Worm (Caenorhabditis elegans): ENCODE results near the gene ugt-34.

ugt-34 gene

DNA sequence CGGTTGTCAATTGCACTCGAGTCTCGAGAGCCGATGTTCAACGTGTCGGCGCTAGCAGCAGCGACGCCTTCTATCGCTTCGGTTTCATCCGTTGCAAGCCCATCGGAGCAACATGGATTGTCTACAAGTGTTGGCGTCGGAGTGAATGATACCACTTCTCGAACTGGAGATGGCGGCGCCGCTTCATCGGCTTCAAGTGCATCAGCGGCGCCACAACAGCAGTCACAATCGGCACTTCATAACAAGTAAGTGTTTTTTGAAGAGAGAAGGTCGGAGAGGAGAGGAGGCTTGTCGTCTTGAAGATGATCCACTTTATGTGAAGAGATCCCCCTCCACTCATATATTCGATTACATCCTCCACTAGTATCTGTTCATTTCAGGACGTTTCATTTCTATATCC lies 15.8 kb upstream of the ugt-34 start:
- TF ChIP-seq egl-27 (tag; optimal IDR thresholded peaks at IDR 0.05) (no peak), ceh-82 (tag; optimal IDR thresholded peaks at IDR 0.05) (no peak), ztf-4 (tag; optimal IDR thresholded peaks at IDR 0.05) (no peak), nhr-20 (tag; optimal IDR thresholded peaks at IDR 0.05) (peak; percentile 13), egl-13 (tag; optimal IDR thresholded peaks at IDR 0.05) (no peak), tbx-2 (tag; optimal IDR thresholded peaks at IDR 0.05) (peak; percentile 48), hpl-2 (GFP tag; optimal IDR thresholded peaks at IDR 0.05) (no peak), lin-14 (GFP tag; optimal IDR thresholded peaks at IDR 0.05) (peak; percentile 39), lir-3 (tag; optimal IDR thresholded peaks at IDR 0.05; ENCODE audit: poor library complexity) (no peak), grh-1 (GFP tag; IDR thresholded peaks at IDR 0.05) (0 out of 2 replicates have a peak, but pooled peaks have one; percentile 34), fos-1 (tag; optimal IDR thresholded peaks at IDR 0.05) (no peak), lsy-2 (tag; optimal IDR thresholded peaks at IDR 0.05) (no peak), efl-3 (GFP tag; optimal IDR thresholded peaks at IDR 0.05) (no peak), sup-37 (GFP tag; optimal IDR thresholded peaks at IDR 0.05) (peak; percentile 16), lin-13 (GFP tag; optimal IDR thresholded peaks at IDR 0.05) (no peak)

DNA sequence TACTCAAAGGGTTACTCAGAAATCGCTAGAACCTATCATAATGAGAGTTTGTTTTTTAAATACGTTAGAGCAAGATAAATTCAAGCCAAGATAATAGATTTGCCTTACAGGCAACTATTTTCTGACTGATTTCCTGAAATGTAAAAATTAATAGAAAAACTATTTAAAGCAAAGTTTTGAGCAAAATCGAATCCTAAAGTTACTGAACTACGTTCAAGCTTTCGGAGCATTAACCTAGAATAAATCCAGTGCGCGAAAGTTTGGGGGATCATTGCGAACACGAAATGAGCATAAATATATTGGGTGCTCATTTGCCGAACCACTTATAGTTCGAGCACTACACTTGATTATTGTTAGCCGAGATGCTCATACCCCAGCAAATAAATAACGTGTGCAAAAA lies 14.8 kb upstream of the ugt-34 start, which contains the start of gene ceh-22:
ceh-22 (plus strand) TSS at position 301 of the 400 bp plus-strand sequence.
- no peak for TF ChIP-seq fkh-4 (tag; optimal IDR thresholded peaks at IDR 0.05; ENCODE audit: borderline replicate concordance)
- no peak for TF ChIP-seq C04F5.9 (tag; optimal IDR thresholded peaks at IDR 0.05)
- no peak for TF ChIP-seq lin-15B (tag; optimal IDR thresholded peaks at IDR 0.05)
- TF ChIP-seq ceh-8 (GFP tag; optimal IDR thresholded peaks at IDR 0.05), result no peak
- no peak for TF ChIP-seq snu-23 (GFP tag; optimal IDR thresholded peaks at IDR 0.05)
- TF ChIP-seq lsy-2 (tag; optimal IDR thresholded peaks at IDR 0.05), result no peak
- TF ChIP-seq unc-130 (tag; optimal IDR thresholded peaks at IDR 0.05), result no peak
- TF ChIP-seq aha-1 (tag; optimal IDR thresholded peaks at IDR 0.05), result no peak
- no peak for TF ChIP-seq pag-3 (tag; optimal IDR thresholded peaks at IDR 0.05; ENCODE audit: borderline replicate concordance, insufficient read depth)

DNA sequence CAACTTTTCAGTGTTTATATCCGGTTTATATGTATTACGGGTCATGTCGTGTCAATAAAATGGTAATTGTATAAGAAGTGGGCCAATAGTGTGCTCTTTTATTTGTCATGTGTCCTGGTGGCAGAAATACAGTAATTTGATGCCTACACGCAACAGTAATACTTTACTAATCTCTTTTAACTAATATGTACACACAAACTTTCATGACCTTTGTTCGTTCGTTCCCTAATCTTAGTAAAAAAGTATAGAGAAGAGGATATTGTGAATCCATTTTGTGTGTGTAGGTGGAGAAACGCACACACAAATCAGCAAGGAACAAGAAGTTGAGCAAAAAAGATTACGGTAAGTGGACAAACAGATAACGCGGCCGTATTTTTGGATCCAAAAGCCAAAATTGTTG lies 14.0 kb upstream of the ugt-34 start:
- TF ChIP-seq C16A3.4 (tag; optimal IDR thresholded peaks at IDR 0.05) (no peak), mep-1 (tag; optimal IDR thresholded peaks at IDR 0.05) (no peak), isw-1 (GFP tag; IDR thresholded peaks at IDR 0.05) (no peak), unc-30 (tag; optimal IDR thresholded peaks at IDR 0.05) (no peak), ceh-90 (tag; optimal IDR thresholded peaks at IDR 0.05) (no peak), aly-2 (tag; optimal IDR thresholded peaks at IDR 0.05) (no peak), nhr-84 (tag; optimal IDR thresholded peaks at IDR 0.05) (no peak)

DNA sequence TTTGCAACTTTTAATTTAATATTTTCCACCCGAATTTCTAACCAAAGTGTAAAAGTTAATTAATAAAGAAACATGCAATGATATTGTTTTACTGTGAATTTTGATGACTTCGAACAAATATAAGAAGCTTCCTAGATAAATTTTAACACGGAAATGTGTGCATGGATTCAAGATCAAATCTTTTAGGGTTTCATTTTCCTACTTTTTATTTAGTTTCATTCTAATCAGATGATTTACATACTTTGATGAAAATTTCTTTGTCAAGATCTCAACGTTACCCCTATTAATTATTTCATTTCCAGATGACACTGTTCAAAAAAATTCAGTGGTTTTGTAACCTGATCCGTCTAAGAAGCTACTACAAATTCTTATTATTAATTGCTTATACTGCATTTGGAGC lies 10.5 kb upstream of the ugt-34 start, which contains the start of gene twk-12:
twk-12 (plus strand) TSS at position 301 of the 400 bp plus-strand sequence.
- TF ChIP-seq egl-13 (tag; optimal IDR thresholded peaks at IDR 0.05) (no peak), efl-1 (optimal IDR thresholded peaks at IDR 0.05) (no peak), efl-1 (GFP tag; optimal IDR thresholded peaks at IDR 0.05 in 1 of 2) (peak in 1 of 2 experiments; percentile 23)

DNA sequence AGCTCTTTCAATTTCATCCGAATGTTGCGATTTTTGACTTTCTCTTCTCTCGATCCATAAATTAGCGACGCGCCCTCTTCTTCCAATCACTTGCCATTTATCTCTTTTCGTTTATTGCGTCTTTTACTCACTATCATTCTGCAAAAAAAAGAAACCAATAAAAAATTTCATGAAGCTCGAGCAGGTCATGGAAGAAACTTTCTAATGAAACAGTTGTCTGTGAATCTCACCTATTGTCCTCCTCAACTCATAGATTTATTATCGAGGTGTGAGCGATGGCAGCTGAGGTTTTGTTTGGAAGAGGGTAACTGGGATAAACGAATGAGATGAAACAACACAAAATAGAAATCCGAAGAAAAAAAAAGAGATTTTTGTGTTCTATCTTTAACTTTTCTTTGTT lies 7.5 kb upstream of the ugt-34 start:
- TF ChIP-seq nhr-71 (tag; optimal IDR thresholded peaks at IDR 0.05) (peak; percentile 56), isw-1 (GFP tag; IDR thresholded peaks at IDR 0.05) (no peak), ceh-63 (GFP tag; optimal IDR thresholded peaks at IDR 0.05) (no peak), nhr-76 (tag; optimal IDR thresholded peaks at IDR 0.05) (no peak), Y116A8C.19 (tag; optimal IDR thresholded peaks at IDR 0.05; ENCODE audit: borderline replicate concordance) (no peak), ceh-88 (GFP tag; IDR thresholded peaks at IDR 0.05) (no peak), hpl-2 (GFP tag; optimal IDR thresholded peaks at IDR 0.05) (no peak), mep-1 (tag; optimal IDR thresholded peaks at IDR 0.05) (peak; percentile 14), mab-9 (GFP tag; IDR thresholded peaks at IDR 0.05) (no peak), xbp-1 (tag; optimal IDR thresholded peaks at IDR 0.05) (no peak), fkh-8 (tag; optimal IDR thresholded peaks at IDR 0.05) (no peak), snu-23 (GFP tag; optimal IDR thresholded peaks at IDR 0.05) (peak; percentile 10), vab-15 (tag; optimal IDR thresholded peaks at IDR 0.05) (no peak), hlh-4 (tag; optimal IDR thresholded peaks at IDR 0.05) (no peak), unc-130 (tag; optimal IDR thresholded peaks at IDR 0.05) (peak; percentile 11), zip-4 (GFP tag; optimal IDR thresholded peaks at IDR 0.05) (no peak), ces-1 (GFP tag; optimal IDR thresholded peaks at IDR 0.05) (no peak), rnt-1 (tag; optimal IDR thresholded peaks at IDR 0.05) (peak; percentile 69), tlp-1 (tag; optimal IDR thresholded peaks at IDR 0.05) (no peak), lsy-2 (tag; optimal IDR thresholded peaks at IDR 0.05) (peak in 1 of 2 experiments; percentile 33), nhr-28 (tag; optimal IDR thresholded peaks at IDR 0.05) (no peak)

All from whole organism, L1 larva.